Fruit fly (Drosophila melanogaster): ENCODE measurements around the gene elav.

DNA sequence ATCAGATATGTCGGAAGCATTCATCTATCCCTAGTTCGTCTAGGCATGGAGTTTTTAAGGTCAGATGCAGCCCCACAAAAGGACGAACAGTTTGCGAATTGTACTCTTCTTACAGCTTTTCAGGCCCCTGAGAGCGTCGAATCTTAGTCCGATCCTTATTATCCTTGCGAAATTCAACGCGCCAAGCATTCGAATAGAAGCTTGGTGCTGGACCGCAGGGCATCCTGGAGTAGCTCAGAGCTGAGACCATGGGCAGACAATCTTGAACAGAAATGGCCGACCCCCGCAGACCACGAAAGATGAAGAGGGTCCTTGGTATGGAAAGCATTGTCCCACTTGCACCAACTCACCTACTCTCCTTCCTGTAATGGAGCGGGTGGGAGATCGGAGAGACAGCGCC, 44.3 kb downstream of the elav start, which contains the start of gene CG32817:
- TF ChIP-seq Dll (optimal IDR thresholded peaks at IDR 0.05) (no peak), pan (optimal IDR thresholded peaks at IDR 0.05) (no peak), psq (optimal IDR thresholded peaks at IDR 0.05) (no peak)

Data from whole organism.